Worm (Caenorhabditis elegans) whole organism, dauer: ENCODE results near the gene K12H6.4.
"Not testable (repeated sequence)": the region's sequence is repeated elsewhere in the genome, so short reads cannot be mapped to it uniquely, and the experiment has no call there.

ENCODE experiments used
- unc-62 ChIP-seq: sonication (generic microtip); optimal IDR thresholded peaks from 2 replicates; lab custom pipeline; 2017; ENCODE audit warnings: missing biosample characterization, missing genetic modification reagents, missing genetic modification characterization

K12H6.4 gene

ce11 chrII:2852493-2852892 lies 28.4 kb upstream of the K12H6.4 start, which contains the start of gene ptc-3:
TSS of gene ptc-3 (minus strand) at chrII:2852593.
- TF ChIP-seq unc-62, result no peak

- TF ChIP-seq unc-62, result no peak
These were observed 22.5 kb upstream of the K12H6.4 start for ce11 chrII:2846552-2846951.

- no peak for TF ChIP-seq unc-62
These were observed 21.6 kb upstream of the K12H6.4 start for ce11 chrII:2845674-2846073.

- TF ChIP-seq unc-62, result no peak
These were observed 19.0 kb upstream of the K12H6.4 start, which contains the start of gene Y110A2AL.7 for ce11 chrII:2843088-2843487. TSS of gene Y110A2AL.7 (minus strand) at chrII:2843188.

ce11 chrII:2841529-2841928 lies 17.5 kb upstream of the K12H6.4 start, which contains the start of gene Y110A2AL.6:
TSS of gene Y110A2AL.6 (minus strand) at chrII:2841629.
- TF ChIP-seq unc-62, result no peak

ce11 chrII:2839004-2839403 lies 14.9 kb upstream of the K12H6.4 start, which contains the start of gene Y110A2AL.4:
TSS of gene Y110A2AL.4 (plus strand) at chrII:2839304.
- TF ChIP-seq unc-62, result not testable (repeated sequence)

- TF ChIP-seq unc-62, result no peak
These were observed 12.8 kb upstream of the K12H6.4 start, which contains the start of gene K12H6.7 for ce11 chrII:2836853-2837252. TSS of gene K12H6.7 (minus strand) at chrII:2836953.

- TF ChIP-seq unc-62, result no peak
These were observed 10.0 kb upstream of the K12H6.4 start for ce11 chrII:2834105-2834504.

ce11 chrII:2832539-2832938 lies 8.5 kb upstream of the K12H6.4 start:
- no peak for TF ChIP-seq unc-62

ce11 chrII:2832098-2832497 lies 8.0 kb upstream of the K12H6.4 start:
- no peak for TF ChIP-seq unc-62

- no peak for TF ChIP-seq unc-62
These were observed 7.1 kb upstream of the K12H6.4 start, which contains the start of gene K12H6.6 for ce11 chrII:2831173-2831572. TSS of gene K12H6.6 (minus strand) at chrII:2831233.

- no peak for TF ChIP-seq unc-62
These were observed 6.1 kb upstream of the K12H6.4 start for ce11 chrII:2830144-2830543.

ce11 chrII:2829482-2829881 lies 5.4 kb upstream of the K12H6.4 start:
- no peak for TF ChIP-seq unc-62

- no peak for TF ChIP-seq unc-62
These were observed 3.9 kb upstream of the K12H6.4 start, which contains the start of gene K12H6.8 for ce11 chrII:2827859-2828403. TSS of gene K12H6.8 (plus strand) at chrII:2827896.

- no peak for TF ChIP-seq unc-62
These were observed 2.0 kb upstream of the K12H6.4 start, which contains the start of gene K12H6.5 for ce11 chrII:2826073-2826472. TSS of gene K12H6.5 (minus strand) at chrII:2826173.

ce11 chrII:2822435-2822920 lies 1.6 kb downstream of the K12H6.4 start, which contains the start of the genes fut-4 and K12H6.10:
TSS of gene fut-4 (minus strand) at chrII:2822535.
TSS of gene K12H6.10 (plus strand) at chrII:2822870.
- no peak for TF ChIP-seq unc-62

ce11 chrII:2816676-2817075 lies 7.4 kb downstream of the K12H6.4 start, which contains the start of gene set-13:
TSS of gene set-13 (plus strand) at chrII:2816976.
- TF ChIP-seq unc-62, result no peak

ce11 chrII:2815444-2815843 lies 8.6 kb downstream of the K12H6.4 start, which contains the start of gene K12H6.2:
TSS of gene K12H6.2 (minus strand) at chrII:2815544.
- no peak for TF ChIP-seq unc-62
